Worm (Caenorhabditis elegans) whole organism, L3 larva: Measurements from ENCODE around the gene Y49F6B.19.

Source experiments
- ama-1 ChIP-seq: fragments of 150-350 bp; optimal IDR thresholded peaks from 2 replicates; lab custom pipeline; 2018
- ceh-28 ChIP-seq: fragments of 150-350 bp; optimal IDR thresholded peaks from 2 replicates; lab custom pipeline; 2014; ENCODE audit warnings: missing biosample characterization, missing genetic modification reagents, missing genetic modification characterization
- daf-12 ChIP-seq: fragments of 150-350 bp; optimal IDR thresholded peaks from 2 replicates; lab custom pipeline; 2014; ENCODE audit warnings: missing biosample characterization, missing genetic modification reagents, missing genetic modification characterization
- hmg-11 ChIP-seq: sonication (generic microtip); optimal IDR thresholded peaks from 2 replicates; lab custom pipeline; 2016; ENCODE audit warnings: missing genetic modification characterization, missing compliant biosample characterization
- nhr-237 ChIP-seq: fragments of 150-350 bp; optimal IDR thresholded peaks from 2 replicates; lab custom pipeline; 2014; ENCODE audit warnings: missing biosample characterization, missing genetic modification characterization
- pqm-1 ChIP-seq: fragments of 150-350 bp; optimal IDR thresholded peaks from 2 replicates; lab custom pipeline; 2017; ENCODE audit warnings: missing biosample characterization, missing genetic modification characterization, inconsistent platforms
- unc-39 ChIP-seq: sonication (generic microtip); optimal IDR thresholded peaks from 4 replicates; lab custom pipeline; 2017; ENCODE audit warnings: missing biosample characterization, missing genetic modification characterization
- zag-1 ChIP-seq: fragments of 150-350 bp; optimal IDR thresholded peaks from 2 replicates; lab custom pipeline; 2014; ENCODE audit warnings: missing biosample characterization, missing genetic modification characterization

DNA sequence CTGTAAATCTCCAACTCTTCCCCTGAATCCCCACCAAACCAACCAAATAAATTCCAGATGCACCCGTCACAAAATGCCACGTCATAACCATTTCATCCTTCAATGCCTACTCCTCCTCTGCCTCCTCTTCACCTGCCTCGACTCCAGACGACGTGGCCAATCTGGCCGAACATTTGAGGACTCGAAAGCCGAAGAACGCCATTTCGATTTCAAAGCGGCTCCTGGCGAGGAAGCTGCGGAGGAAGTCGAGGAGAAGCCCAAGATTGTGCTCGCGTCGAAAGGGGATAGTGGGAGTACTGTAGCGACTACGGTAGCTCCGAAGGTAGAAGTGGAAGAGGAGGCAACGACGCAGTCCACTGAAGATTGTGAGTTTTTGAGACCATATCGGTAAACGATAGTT lies 45.3 kb upstream of the Y49F6B.19 start, which contains the start of gene lgc-45:
- TF ChIP-seq pqm-1 (tag; lab: Kevin White, UChicago) (no peak), nhr-237 (tag; lab: Kevin White, UChicago) (no peak), zag-1 (no peak), unc-39 (tag; lab: Kevin White, UChicago) (no peak), hmg-11 (no peak), ceh-28 (no peak), daf-12 (no peak), ama-1 (lab: Kevin White, UChicago) (no peak)
